Fruit fly (Drosophila melanogaster) whole organism, embryonic: Measurements from ENCODE around the gene Ptth.
A peak's percentile ranks its signal among the peaks of the same experiment; 100 is the strongest.

Source experiments
- Atf3 ChIP-seq: fragments of 200-800 bp; sonication (Bioruptor generic); optimal IDR thresholded peaks from 3 replicates; lab custom pipeline; 2016; ENCODE audit warnings: missing biosample characterization, missing genetic modification characterization
- Blimp-1 ChIP-seq: fragments of 200-800 bp; sonication (Bioruptor generic); optimal IDR thresholded peaks from 3 replicates; lab custom pipeline; 2018; ENCODE audit warnings: missing biosample characterization, missing genetic modification characterization, mild to moderate bottlenecking, moderate library complexity, missing genetic modification reagents
- CG11560 ChIP-seq: fragments of 200-800 bp; sonication (Bioruptor generic); IDR thresholded peaks from 3 replicates; pipeline ENCODE4 v1.3.6; 2022; ENCODE audit warnings: missing biosample characterization, missing genetic modification characterization
- CG13123 ChIP-seq: fragments of 200-800 bp; sonication (Bioruptor generic); optimal IDR thresholded peaks from 2 replicates; lab custom pipeline; 2016; ENCODE audit warnings: missing biosample characterization, missing genetic modification characterization
- CG1602 ChIP-seq: fragments of 200-800 bp; sonication (Bioruptor generic); optimal IDR thresholded peaks from 3 replicates; lab custom pipeline; 2016; ENCODE audit warnings: missing biosample characterization, missing genetic modification characterization
- CG3726 ChIP-seq: fragments of 200-800 bp; sonication (Bioruptor generic); IDR thresholded peaks from 3 replicates; pipeline ENCODE4, ENCODE4 v1.3.6; 2022; ENCODE audit warnings: missing biosample characterization, missing genetic modification characterization
- CG6254 ChIP-seq: fragments of 200-800 bp; sonication (Bioruptor generic); optimal IDR thresholded peaks from 3 replicates; lab custom pipeline; 2017; ENCODE audit warnings: mild to moderate bottlenecking, missing biosample characterization, missing genetic modification reagents, missing genetic modification characterization
- Chrac-16 ChIP-seq: fragments of 200-800 bp; sonication (Bioruptor generic); optimal IDR thresholded peaks from 3 replicates; lab custom pipeline; 2016; ENCODE audit warnings: missing biosample characterization, missing genetic modification characterization
- Lhr ChIP-seq: fragments of 200-800 bp; sonication (Bioruptor generic); optimal IDR thresholded peaks from 3 replicates; lab custom pipeline; 2017; ENCODE audit warnings: mild to moderate bottlenecking, missing biosample characterization, missing genetic modification reagents, missing genetic modification characterization
- bbx ChIP-seq: fragments of 200-800 bp; sonication (Bioruptor generic); IDR thresholded peaks from 2 replicates; pipeline ENCODE4 v1.3.6; 2022; ENCODE audit warnings: missing biosample characterization, missing genetic modification characterization; ENCODE audit not compliant: partially characterized antibody
- phol ChIP-seq: fragments of 200-800 bp; sonication (Bioruptor generic); optimal IDR thresholded peaks from 3 replicates; lab custom pipeline; 2018; ENCODE audit warnings: missing biosample characterization, mild to moderate bottlenecking, missing genetic modification characterization, moderate library complexity
- slou ChIP-seq: fragments of 200-800 bp; sonication (Bioruptor generic); optimal IDR thresholded peaks from 3 replicates; lab custom pipeline; 2016; ENCODE audit warnings: missing biosample characterization, missing genetic modification characterization
- tap ChIP-seq: fragments of 200-800 bp; optimal IDR thresholded peaks from 3 replicates; lab custom pipeline; 2019; ENCODE audit warnings: missing biosample characterization, mild to moderate bottlenecking, missing genetic modification characterization, moderate library complexity
- vnd ChIP-seq: fragments of 200-800 bp; sonication (Bioruptor generic); IDR thresholded peaks from 3 replicates; pipeline ENCODE4 v1.3.6; 2022; ENCODE audit warnings: missing biosample characterization, missing genetic modification characterization; ENCODE audit not compliant: partially characterized antibody

dm6 chr2L:559770-560567 lies 16.7 kb downstream of the Ptth start, which contains the start of gene rempA:
- TF ChIP-seq tap (no peak), Blimp-1 (GFP tag; lab: Kevin White, UChicago) (no peak), CG6254 (no peak), Atf3 (no peak), CG13123 (GFP tag; lab: Kevin White, UChicago) (no peak), slou (GFP tag; lab: Kevin White, UChicago) (no peak), CG11560 (tag; lab: Robert Waterston, UW) (no peak), vnd (GFP tag; lab: Robert Waterston, UW) (peak; percentile 37; the same call in 1 of the 3 replicates), bbx (peak; percentile 78), CG1602 (GFP tag; lab: Kevin White, UChicago) (no peak), phol (tag; lab: Kevin White, UChicago) (no peak), Chrac-16 (no peak), CG3726 (no peak), Lhr (GFP tag; lab: Kevin White, UChicago) (no peak)
